Fruit fly (Drosophila melanogaster): ENCODE measurements around the gene spn-A.
A peak's percentile ranks its signal among the peaks of the same experiment; 100 is the strongest.

spn-A gene

DNA sequence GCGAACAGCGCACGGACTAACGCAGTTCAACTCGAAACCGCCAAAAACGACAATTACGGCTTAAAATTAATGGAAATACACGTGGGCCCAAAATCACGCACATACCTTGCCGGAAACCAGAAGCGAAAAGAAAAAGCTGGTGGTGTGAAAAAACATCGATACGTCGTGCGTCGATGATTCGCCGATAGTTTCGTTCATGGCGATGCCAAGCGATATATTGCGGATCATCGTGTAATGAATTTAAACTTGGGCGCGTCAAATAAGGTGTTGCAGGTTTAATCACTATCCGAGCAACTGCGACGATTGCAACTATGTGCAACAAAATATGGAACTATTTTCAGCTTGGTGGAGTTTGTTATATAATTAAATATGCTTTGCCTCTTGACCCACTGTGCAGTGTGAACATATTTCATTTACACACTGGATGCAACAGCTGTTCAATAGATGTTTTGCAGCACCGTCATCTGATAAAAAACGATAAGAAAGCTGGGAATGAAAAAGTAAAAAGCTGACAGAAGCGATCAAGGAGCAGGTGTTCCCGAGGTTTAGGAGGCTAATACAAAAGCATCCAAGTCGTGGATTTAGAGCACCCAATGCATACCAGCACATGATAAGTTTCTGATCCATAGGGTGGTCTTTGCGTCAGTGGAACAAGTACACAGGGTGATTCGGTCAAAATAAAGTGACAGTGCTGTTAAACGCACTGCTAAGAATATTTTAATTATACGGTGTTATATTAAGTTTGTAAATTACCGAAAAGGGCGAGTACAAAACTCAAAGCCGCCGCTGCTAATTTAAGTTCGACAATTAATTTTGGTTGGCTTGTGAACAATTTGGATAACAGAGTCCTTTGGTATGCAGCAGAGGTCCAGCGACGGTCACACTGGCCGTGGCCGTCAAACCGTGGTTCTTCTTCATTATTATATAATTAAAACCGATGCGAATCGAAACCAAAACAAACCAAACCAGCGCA lies 9.5 kb downstream of the spn-A start, which contains the start of the genes RpL32 and CG7943 (continued):
- peak; percentile 76 for TF ChIP-seq CG2202 (tag; optimal IDR thresholded peaks at IDR 0.05)
- TF ChIP-seq CG31388 (GFP tag; optimal IDR thresholded peaks at IDR 0.05) = peak; percentile 66
- peak; percentile 86 for TF ChIP-seq Nf-YA (GFP tag; IDR thresholded peaks at IDR 0.05)
- peak; percentile 82 for TF ChIP-seq CG8388 (GFP tag; optimal IDR thresholded peaks at IDR 0.05)
- peak; percentile 88 for TF ChIP-seq gcm (GFP tag; optimal IDR thresholded peaks at IDR 0.05)
- peak; percentile 100 for TF ChIP-seq CG14860 (GFP tag; IDR thresholded peaks at IDR 0.05; ENCODE audit: partially characterized antibody)
- TF ChIP-seq CG4854 (GFP tag; optimal IDR thresholded peaks at IDR 0.05) = peak; percentile 92
- TF ChIP-seq CG8089 (GFP tag; optimal IDR thresholded peaks at IDR 0.05) = peak; percentile 91
- peak in 1 of 3 experiments; percentile 70 for TF ChIP-seq lola (GFP tag; optimal IDR thresholded peaks at IDR 0.05)
- TF ChIP-seq nau (GFP tag; optimal IDR thresholded peaks at IDR 0.05) = peak; percentile 93
- peak; percentile 96 for TF ChIP-seq CG14014 (GFP tag; IDR thresholded peaks at IDR 0.05)
- TF ChIP-seq zen (tag; optimal IDR thresholded peaks at IDR 0.05) = peak; percentile 91
- peak; percentile 94 for TF ChIP-seq CG12071 (GFP tag; optimal IDR thresholded peaks at IDR 0.05)
- peak; percentile 100 for TF ChIP-seq CG7963 (GFP tag; IDR thresholded peaks at IDR 0.05; ENCODE audit: partially characterized antibody)
- TF ChIP-seq D (optimal IDR thresholded peaks at IDR 0.05) = no peak
- peak; percentile 89 for TF ChIP-seq D (GFP tag; optimal IDR thresholded peaks at IDR 0.05)
- TF ChIP-seq p53 (GFP tag; optimal IDR thresholded peaks at IDR 0.05) = peak; percentile 94
- peak; percentile 100 for TF ChIP-seq CG6254 (GFP tag; optimal IDR thresholded peaks at IDR 0.05)
- peak; percentile 91 for TF ChIP-seq CHES-1-like (GFP tag; optimal IDR thresholded peaks at IDR 0.05)
- TF ChIP-seq CG12155 (GFP tag; optimal IDR thresholded peaks at IDR 0.05) = peak; percentile 78
- TF ChIP-seq CG11696 (GFP tag; IDR thresholded peaks at IDR 0.05) = peak; percentile 83
- TF ChIP-seq sug (tag; optimal IDR thresholded peaks at IDR 0.05) = peak; percentile 95
- peak; percentile 86 for TF ChIP-seq grau (tag; optimal IDR thresholded peaks at IDR 0.05)
- TF ChIP-seq jigr1 (GFP tag; IDR thresholded peaks at IDR 0.05) = peak; percentile 83
- TF ChIP-seq pnt (GFP tag; optimal IDR thresholded peaks at IDR 0.05) = peak; percentile 96
- peak; percentile 97 for TF ChIP-seq sens (GFP tag)
- peak; percentile 95 for TF ChIP-seq CG6765 (GFP tag; optimal IDR thresholded peaks at IDR 0.05)
- peak; percentile 92 for TF ChIP-seq CG2712 (tag; optimal IDR thresholded peaks at IDR 0.05)
- TF ChIP-seq CG7372 (GFP tag; IDR thresholded peaks at IDR 0.05) = peak; percentile 94
- peak; percentile 91 for TF ChIP-seq ERR (GFP tag; optimal IDR thresholded peaks at IDR 0.05)
- peak; percentile 78 for TF ChIP-seq CG10431 (GFP tag; optimal IDR thresholded peaks at IDR 0.05)
- peak; percentile 54 for TF ChIP-seq ac (GFP tag; optimal IDR thresholded peaks at IDR 0.05)
- TF ChIP-seq Awh (GFP tag; IDR thresholded peaks at IDR 0.05) = peak; percentile 86
- TF ChIP-seq mam (GFP tag; optimal IDR thresholded peaks at IDR 0.05) = peak; percentile 99
- TF ChIP-seq Lim3 (GFP tag; IDR thresholded peaks at IDR 0.05) = peak; percentile 83
- peak; percentile 69 for TF ChIP-seq Dip2 (GFP tag; IDR thresholded peaks at IDR 0.05)
- peak; percentile 100 for TF ChIP-seq Bgb (GFP tag; IDR thresholded peaks at IDR 0.05; ENCODE audit: partially characterized antibody)
- TF ChIP-seq CG15514 (GFP tag; optimal IDR thresholded peaks at IDR 0.05) = peak; percentile 94
- peak; percentile 98 for TF ChIP-seq Rfx (GFP tag; IDR thresholded peaks at IDR 0.05)
- TF ChIP-seq CG4360 (GFP tag; IDR thresholded peaks at IDR 0.05) = peak; percentile 67
- TF ChIP-seq E2f1 (GFP tag; IDR thresholded peaks at IDR 0.05) = peak; percentile 93
- TF ChIP-seq NC2α (GFP tag; optimal IDR thresholded peaks at IDR 0.05) = peak; percentile 74
- TF ChIP-seq prd (optimal IDR thresholded peaks at IDR 0.05) = no peak
- peak; percentile 97 for TF ChIP-seq prd (GFP tag; IDR thresholded peaks at IDR 0.05)
- peak; percentile 94 for TF ChIP-seq CG4282 (GFP tag; optimal IDR thresholded peaks at IDR 0.05)
- TF ChIP-seq Dek (tag; optimal IDR thresholded peaks at IDR 0.05) = peak; percentile 90
- TF ChIP-seq CG4707 (GFP tag; optimal IDR thresholded peaks at IDR 0.05) = peak; percentile 80
- TF ChIP-seq dpn (GFP tag; optimal IDR thresholded peaks at IDR 0.05) = peak; percentile 83 to 98
